Fruit fly (Drosophila melanogaster) whole organism, embryonic: ENCODE measurements around the gene Ets97D.
A peak's percentile ranks its signal among the peaks of the same experiment; 100 is the strongest.

Source experiments
- Aef1 ChIP-seq: fragments of 200-800 bp; sonication (Bioruptor generic); IDR thresholded peaks from 3 replicates; pipeline ENCODE4 v1.3.6; 2022; ENCODE audit warnings: missing biosample characterization, missing genetic modification characterization
- Antp ChIP-seq: fragments of 200-800 bp; sonication (Bioruptor generic); optimal IDR thresholded peaks from 3 replicates; lab custom pipeline; 2016; ENCODE audit warnings: missing biosample characterization, missing genetic modification characterization
- Asciz ChIP-seq: fragments of 200-800 bp; sonication (Bioruptor generic); optimal IDR thresholded peaks from 2 replicates; lab custom pipeline; 2017; ENCODE audit warnings: missing biosample characterization, mild to moderate bottlenecking, missing genetic modification characterization, missing genetic modification reagents
- Blimp-1 ChIP-seq: fragments of 200-800 bp; sonication (Bioruptor generic); optimal IDR thresholded peaks from 3 replicates; lab custom pipeline; 2018; ENCODE audit warnings: missing biosample characterization, missing genetic modification characterization, mild to moderate bottlenecking, moderate library complexity, missing genetic modification reagents
- CG10267 ChIP-seq: fragments of 200-800 bp; sonication (Bioruptor generic); optimal IDR thresholded peaks from 2 replicates; lab custom pipeline; 2018; ENCODE audit warnings: missing biosample characterization, mild to moderate bottlenecking, missing genetic modification characterization, moderate library complexity
- CG10462 ChIP-seq: fragments of 200-800 bp; sonication (Bioruptor generic); optimal IDR thresholded peaks from 2 replicates; lab custom pipeline; 2016; ENCODE audit warnings: missing biosample characterization, missing genetic modification characterization
- CG10979 ChIP-seq: fragments of 200-800 bp; sonication (Bioruptor generic); optimal IDR thresholded peaks from 2 replicates; lab custom pipeline; 2018; ENCODE audit warnings: missing biosample characterization, mild to moderate bottlenecking, missing genetic modification characterization, moderate library complexity
- CG12071 ChIP-seq: fragments of 200-800 bp; sonication (Bioruptor generic); optimal IDR thresholded peaks from 3 replicates; lab custom pipeline; 2018; ENCODE audit warnings: missing biosample characterization, mild to moderate bottlenecking, missing genetic modification characterization
- CG12155 ChIP-seq: fragments of 200-800 bp; sonication (Bioruptor generic); optimal IDR thresholded peaks from 3 replicates; lab custom pipeline; 2016; ENCODE audit warnings: missing biosample characterization, missing genetic modification characterization
- CG1603 ChIP-seq: fragments of 200-800 bp; sonication (Bioruptor generic); optimal IDR thresholded peaks from 2 replicates; lab custom pipeline; 2019; ENCODE audit warnings: missing biosample characterization, mild to moderate bottlenecking, missing genetic modification characterization, moderate library complexity
- CG2116 ChIP-seq: fragments of 200-800 bp; sonication (Bioruptor generic); optimal IDR thresholded peaks from 3 replicates; lab custom pipeline; 2018; ENCODE audit warnings: missing biosample characterization, mild to moderate bottlenecking, missing genetic modification characterization
- CG6683 ChIP-seq: fragments of 200-800 bp; sonication (Bioruptor generic); optimal IDR thresholded peaks from 2 replicates; lab custom pipeline; 2017; ENCODE audit warnings: missing biosample characterization, mild to moderate bottlenecking, missing genetic modification characterization, missing genetic modification reagents
- CG7786 ChIP-seq: fragments of 200-800 bp; sonication (Bioruptor generic); optimal IDR thresholded peaks from 2 replicates; lab custom pipeline; 2016; ENCODE audit warnings: missing biosample characterization, missing genetic modification characterization
- CG7839 ChIP-seq: fragments of 200-800 bp; sonication (Bioruptor generic); optimal IDR thresholded peaks from 3 replicates; lab custom pipeline; 2018; ENCODE audit warnings: missing biosample characterization, mild to moderate bottlenecking, missing genetic modification characterization, moderate library complexity
- CG9437 ChIP-seq: fragments of 200-800 bp; sonication (Bioruptor generic); optimal IDR thresholded peaks from 2 replicates; lab custom pipeline; 2018; ENCODE audit warnings: missing biosample characterization, mild to moderate bottlenecking, missing genetic modification characterization
- CoRest ChIP-seq: fragments of 200-800 bp; sonication (Bioruptor generic); optimal IDR thresholded peaks from 3 replicates; lab custom pipeline; 2018; ENCODE audit warnings: missing biosample characterization, mild to moderate bottlenecking, missing genetic modification characterization, moderate library complexity
- Dbx ChIP-seq: fragments of 200-800 bp; sonication (Bioruptor generic); IDR thresholded peaks from 3 replicates; pipeline ENCODE4 v1.3.6; 2022; ENCODE audit warnings: missing biosample characterization, missing genetic modification characterization
- Dip3 ChIP-seq: fragments of 200-800 bp; sonication (Bioruptor generic); optimal IDR thresholded peaks from 3 replicates; lab custom pipeline; 2016; ENCODE audit warnings: missing biosample characterization, missing genetic modification characterization
- Dp ChIP-seq: fragments of 200-800 bp; sonication (Bioruptor generic); optimal IDR thresholded peaks from 2 replicates; lab custom pipeline; 2018; ENCODE audit warnings: missing biosample characterization, mild to moderate bottlenecking, missing genetic modification characterization, moderate library complexity
- Ets65A ChIP-seq: fragments of 200-800 bp; sonication (Bioruptor generic); peaks from one replicate; lab custom pipeline; 2016; ENCODE audit warnings: missing biosample characterization, missing genetic modification characterization
- Gug ChIP-seq: fragments of 200-800 bp; sonication (Bioruptor generic); IDR thresholded peaks from 4 replicates; pipeline ENCODE4 v1.3.6; 2022; ENCODE audit warnings: missing biosample characterization, missing genetic modification characterization
- H15 ChIP-seq: fragments of 200-800 bp; sonication (Bioruptor generic); IDR thresholded peaks from 3 replicates; pipeline ENCODE4 v1.3.6; 2022; ENCODE audit warnings: missing biosample characterization, missing genetic modification characterization
- H2.0 ChIP-seq: fragments of 200-800 bp; sonication (Bioruptor generic); IDR thresholded peaks from 2 replicates; pipeline ENCODE4 v1.3.6; 2022; ENCODE audit warnings: missing biosample characterization, missing genetic modification characterization
- MESR4 ChIP-seq: fragments of 200-800 bp; sonication (Bioruptor generic); optimal IDR thresholded peaks from 2 replicates; lab custom pipeline; 2018; ENCODE audit warnings: missing biosample characterization, mild to moderate bottlenecking, missing genetic modification characterization, moderate library complexity
- Med ChIP-seq: fragments of 200-800 bp; sonication (Bioruptor generic); peaks from one replicate; lab custom pipeline; 2016; ENCODE audit warnings: missing biosample characterization, missing genetic modification characterization, mild to moderate bottlenecking, inconsistent platforms, moderate library complexity
- PHDP ChIP-seq: fragments of 200-800 bp; sonication (Bioruptor generic); optimal IDR thresholded peaks from 3 replicates; lab custom pipeline; 2018; ENCODE audit warnings: missing biosample characterization, mild to moderate bottlenecking, missing genetic modification characterization, moderate library complexity
- Side ChIP-seq: fragments of 200-800 bp; sonication (Bioruptor generic); optimal IDR thresholded peaks from 2 replicates; lab custom pipeline; 2016; ENCODE audit warnings: missing biosample characterization, missing genetic modification characterization
- Sox100B ChIP-seq: fragments of 200-800 bp; sonication (Bioruptor generic); optimal IDR thresholded peaks from 3 replicates; lab custom pipeline; 2018; ENCODE audit warnings: missing biosample characterization, mild to moderate bottlenecking, missing genetic modification characterization
- Tbp ChIP-seq: fragments of >200 bp; optimal IDR thresholded peaks from 2 replicates; lab custom pipeline; 2018; ENCODE audit warnings: missing biosample characterization, missing genetic modification characterization
- Xrp1 ChIP-seq: fragments of 200-800 bp; sonication (Bioruptor generic); IDR thresholded peaks from 2 replicates; pipeline ENCODE4 v1.3.6; 2022; ENCODE audit warnings: missing biosample characterization, missing genetic modification characterization
- ara ChIP-seq: fragments of 200-800 bp; sonication (Bioruptor generic); IDR thresholded peaks from 2 replicates; pipeline ENCODE4 v1.3.6; 2022; ENCODE audit warnings: missing biosample characterization, missing genetic modification characterization
- ato ChIP-seq: fragments of 200-800 bp; sonication (Bioruptor generic); IDR thresholded peaks from 2 replicates; pipeline ENCODE4 v1.3.6; 2022; ENCODE audit warnings: missing biosample characterization, missing genetic modification characterization; ENCODE audit not compliant: partially characterized antibody
- bbx ChIP-seq: fragments of 200-800 bp; sonication (Bioruptor generic); IDR thresholded peaks from 2 replicates; pipeline ENCODE4 v1.3.6; 2022; ENCODE audit warnings: missing biosample characterization, missing genetic modification characterization; ENCODE audit not compliant: partially characterized antibody
- danr ChIP-seq: fragments of 200-800 bp; sonication (Bioruptor generic); IDR thresholded peaks from 2 replicates; pipeline ENCODE4 v1.3.6; 2022; ENCODE audit warnings: missing biosample characterization, missing genetic modification characterization
- dm ChIP-seq: fragments of 200-800 bp; sonication (Bioruptor generic); optimal IDR thresholded peaks from 3 replicates; lab custom pipeline; 2016; ENCODE audit warnings: missing biosample characterization, missing genetic modification characterization
- dpn ChIP-seq, 2 experiments: fragments of 200-800 bp; sonication (Bioruptor generic); optimal IDR thresholded peaks; 3 replicates each; lab custom pipeline; 2016; ENCODE audit warnings: missing biosample characterization in 2 of 2, missing genetic modification characterization in 2 of 2
- exex ChIP-seq: fragments of 200-800 bp; sonication (Bioruptor generic); optimal IDR thresholded peaks from 4 replicates; lab custom pipeline; 2018; ENCODE audit warnings: missing biosample characterization, mild to moderate bottlenecking, missing genetic modification characterization, moderate library complexity
- gce ChIP-seq: fragments of 200-800 bp; sonication (Bioruptor generic); IDR thresholded peaks from 3 replicates; pipeline ENCODE4 v1.3.6; 2022; ENCODE audit warnings: missing biosample characterization, missing genetic modification characterization
- gem ChIP-seq: fragments of 200-800 bp; sonication (Bioruptor generic); optimal IDR thresholded peaks from 2 replicates; lab custom pipeline; 2019; ENCODE audit warnings: missing biosample characterization, mild to moderate bottlenecking, missing genetic modification characterization, moderate library complexity
- grau ChIP-seq: fragments of 200-800 bp; optimal IDR thresholded peaks from 3 replicates; lab custom pipeline; 2019; ENCODE audit warnings: missing biosample characterization, mild to moderate bottlenecking, missing genetic modification characterization, moderate library complexity
- ham ChIP-seq: fragments of 200-800 bp; sonication (Bioruptor generic); IDR thresholded peaks from 2 replicates; pipeline ENCODE4 v1.3.6; 2022; ENCODE audit warnings: missing biosample characterization, missing genetic modification characterization
- hkb ChIP-seq, 2 experiments: fragments of 200-800 bp in 1 of 2; fragments of >200 bp in 1 of 2; sonication (Bioruptor generic) in 1 of 2; IDR thresholded peaks in 1 of 2; optimal IDR thresholded peaks in 1 of 2; 2 replicates each; pipeline versions ENCODE4 v1.3.6 to Lab custom; 2017 to 2022; ENCODE audit warnings: missing biosample characterization in 1 of 2, missing genetic modification characterization in 1 of 2
- inv ChIP-seq: fragments of 200-800 bp; sonication (Bioruptor generic); IDR thresholded peaks from 2 replicates; pipeline ENCODE4 v1.3.6; 2022; ENCODE audit warnings: missing biosample characterization, missing genetic modification characterization; ENCODE audit not compliant: partially characterized antibody
- jing ChIP-seq: fragments of 200-800 bp; sonication (Bioruptor generic); optimal IDR thresholded peaks from 2 replicates; lab custom pipeline; 2018; ENCODE audit warnings: missing biosample characterization, mild to moderate bottlenecking, missing genetic modification characterization
- nmo ChIP-seq: fragments of 200-800 bp; sonication (Bioruptor generic); optimal IDR thresholded peaks from 2 replicates; lab custom pipeline; 2018; ENCODE audit warnings: missing biosample characterization, mild to moderate bottlenecking, missing genetic modification characterization, moderate library complexity
- p53 ChIP-seq: fragments of 200-800 bp; sonication (Bioruptor generic); optimal IDR thresholded peaks from 2 replicates; lab custom pipeline; 2016; ENCODE audit warnings: missing biosample characterization, missing genetic modification characterization
- psq ChIP-seq: fragments of 200-800 bp; sonication (Bioruptor generic); optimal IDR thresholded peaks from 2 replicates; lab custom pipeline; 2017; ENCODE audit warnings: missing biosample characterization, missing genetic modification characterization
- ranshi ChIP-seq: fragments of 200-800 bp; sonication (Bioruptor generic); IDR thresholded peaks from 2 replicates; pipeline ENCODE4 v1.3.6; 2022; ENCODE audit warnings: missing biosample characterization, missing genetic modification characterization
- rib ChIP-seq: fragments of 200-800 bp; sonication (Bioruptor generic); IDR thresholded peaks from 2 replicates; pipeline ENCODE4 v1.3.6; 2022; ENCODE audit warnings: missing biosample characterization, missing genetic modification characterization
- sim ChIP-seq: fragments of 200-800 bp; sonication (Bioruptor generic); IDR thresholded peaks from 2 replicates; pipeline ENCODE4 v1.3.6; 2022; ENCODE audit warnings: missing biosample characterization, missing genetic modification characterization

The Ets97D gene

DNA sequence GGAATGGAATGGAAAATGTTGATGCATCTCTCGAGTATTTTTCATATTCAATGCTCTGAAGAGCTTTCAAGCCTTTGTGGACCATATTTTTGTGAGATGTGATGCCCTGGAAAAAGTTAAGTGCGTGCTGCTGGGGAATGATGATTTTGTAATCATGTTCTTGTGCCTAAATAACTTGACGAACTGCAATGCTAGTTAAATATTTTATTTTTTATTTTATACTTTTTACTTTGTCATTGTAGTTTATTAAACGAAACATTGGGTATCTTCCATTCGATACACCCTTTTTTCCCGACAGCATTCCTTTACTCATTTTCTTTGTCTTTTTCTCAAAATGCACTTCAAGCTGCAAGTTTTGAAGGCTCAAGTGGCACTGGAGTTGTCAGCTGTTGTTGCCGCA, 12.7 kb downstream of the Ets97D start (continued):
- TF ChIP-seq Dp (GFP tag; lab: Kevin White, UChicago): no peak
- peak; percentile 71 for TF ChIP-seq Xrp1 (GFP tag; lab: Robert Waterston, UW)
- TF ChIP-seq p53 (GFP tag; lab: Kevin White, UChicago): no peak
- peak; percentile 27 for TF ChIP-seq Med (GFP tag; lab: Kevin White, UChicago)
- peak; percentile 48; the same call in 1 of the 3 replicates for TF ChIP-seq H15 (GFP tag; lab: Robert Waterston, UW)
- no peak for TF ChIP-seq CG10462 (GFP tag; lab: Kevin White, UChicago)
- peak; percentile 23 for TF ChIP-seq Sox100B (GFP tag; lab: Kevin White, UChicago)
- TF ChIP-seq CG12071 (GFP tag; lab: Kevin White, UChicago): no peak
- no peak for TF ChIP-seq Tbp
- TF ChIP-seq gce (GFP tag; lab: Robert Waterston, UW): 0 out of 3 replicates have a peak, but pooled peaks have one; percentile 18
- TF ChIP-seq CG1603 (tag; lab: Kevin White, UChicago): peak; percentile 9
- no peak for TF ChIP-seq ham (GFP tag; lab: Robert Waterston, UW)
- peak; percentile 43 for TF ChIP-seq Asciz (GFP tag; lab: Kevin White, UChicago)
- peak; percentile 25 for TF ChIP-seq jing (GFP tag; lab: Kevin White, UChicago)
- TF ChIP-seq exex: no peak
- no peak for TF ChIP-seq Dbx (GFP tag; lab: Robert Waterston, UW)
- TF ChIP-seq hkb (optimal IDR thresholded peaks at IDR 0.05; lab: Kevin White, UChicago): no peak
- TF ChIP-seq hkb (GFP tag; IDR thresholded peaks at IDR 0.05; lab: Robert Waterston, UW): 0 out of 2 replicates have a peak, but pooled peaks have one; percentile 28
- no peak for TF ChIP-seq Side
- no peak for TF ChIP-seq CG7786 (GFP tag; lab: Kevin White, UChicago)
- no peak for TF ChIP-seq bbx (GFP tag; lab: Robert Waterston, UW)
- no peak for TF ChIP-seq inv (GFP tag; lab: Robert Waterston, UW)
- TF ChIP-seq Antp: no peak
- no peak for TF ChIP-seq dm (GFP tag; lab: Kevin White, UChicago)
- no peak for TF ChIP-seq CG12155
- TF ChIP-seq ara (GFP tag; lab: Robert Waterston, UW): peak; percentile 59; the same call in 1 of the 2 replicates
- peak; percentile 59 for TF ChIP-seq CG10979 (tag; lab: Kevin White, UChicago)
- peak; percentile 23 for TF ChIP-seq grau (tag; lab: Kevin White, UChicago)
- no peak for TF ChIP-seq Dip3 (GFP tag; lab: Kevin White, UChicago)
- TF ChIP-seq CG10267 (tag; lab: Kevin White, UChicago): peak; percentile 28
- peak; percentile 5 for TF ChIP-seq CG9437 (GFP tag; lab: Kevin White, UChicago)
- peak; percentile 40; the same call in 1 of the 2 replicates for TF ChIP-seq H2.0 (GFP tag; lab: Robert Waterston, UW)
- no peak for TF ChIP-seq danr (GFP tag; lab: Robert Waterston, UW)
- peak; percentile 53 for TF ChIP-seq nmo (GFP tag; lab: Kevin White, UChicago)
- no peak for TF ChIP-seq CG2116 (GFP tag; lab: Kevin White, UChicago)
- TF ChIP-seq ato (GFP tag; lab: Robert Waterston, UW): no peak
- TF ChIP-seq rib (GFP tag; lab: Robert Waterston, UW): no peak
- TF ChIP-seq Aef1 (GFP tag; lab: Robert Waterston, UW): peak; percentile 46; the same call in 2 of the 3 replicates
- peak; percentile 36; the same call in 2 of the 4 replicates for TF ChIP-seq Gug
- peak; percentile 45 for TF ChIP-seq CG7839 (tag; lab: Kevin White, UChicago)
- TF ChIP-seq CG6683 (GFP tag; lab: Kevin White, UChicago): no peak
- TF ChIP-seq gem (tag; lab: Kevin White, UChicago): peak; percentile 72
- peak; percentile 61 for TF ChIP-seq Blimp-1 (GFP tag; lab: Kevin White, UChicago)
- TF ChIP-seq Ets65A (GFP tag; lab: Kevin White, UChicago): peak; percentile 47
- peak; percentile 11 for TF ChIP-seq PHDP (tag; lab: Kevin White, UChicago)
- no peak for TF ChIP-seq psq
- peak; percentile 28 for TF ChIP-seq CoRest (tag; lab: Kevin White, UChicago)
- peak; percentile 35; the same call in 1 of the 2 replicates for TF ChIP-seq ranshi (GFP tag; lab: Robert Waterston, UW)
- TF ChIP-seq sim (GFP tag; lab: Robert Waterston, UW): peak; percentile 29; the same call in 1 of the 2 replicates
- peak in 1 of 2 experiments; percentile 44 for TF ChIP-seq dpn (GFP tag; optimal IDR thresholded peaks at IDR 0.05; lab: Kevin White, UChicago)
- TF ChIP-seq MESR4 (GFP tag; lab: Kevin White, UChicago): no peak
